Fruit fly (Drosophila melanogaster) whole organism: ENCODE data around the gene ohgt.

ENCODE experiments used
- CG8478 ChIP-seq: fragments of >200 bp; optimal IDR thresholded peaks from 2 replicates; lab custom pipeline; 2018; ENCODE audit warnings: inconsistent platforms
- Dll ChIP-seq: fragments of >200 bp; optimal IDR thresholded peaks from 2 replicates; lab custom pipeline; 2017
- EcR ChIP-seq, 2 experiments: fragments of >200 bp; optimal IDR thresholded peaks; 2 replicates each; lab custom pipeline; 2017; ENCODE audit warnings: missing biosample characterization in 2 of 2, missing genetic modification characterization in 2 of 2, missing genetic modification reagents in 2 of 2
- pan ChIP-seq: fragments of >200 bp; optimal IDR thresholded peaks from 2 replicates; lab custom pipeline; 2017
- psq ChIP-seq: fragments of >200 bp; optimal IDR thresholded peaks from 2 replicates; lab custom pipeline; 2017
- usp ChIP-seq: fragments of >200 bp; optimal IDR thresholded peaks from 2 replicates; lab custom pipeline; 2017; ENCODE audit warnings: missing biosample characterization, missing genetic modification characterization, mixed read lengths

The ohgt gene

DNA sequence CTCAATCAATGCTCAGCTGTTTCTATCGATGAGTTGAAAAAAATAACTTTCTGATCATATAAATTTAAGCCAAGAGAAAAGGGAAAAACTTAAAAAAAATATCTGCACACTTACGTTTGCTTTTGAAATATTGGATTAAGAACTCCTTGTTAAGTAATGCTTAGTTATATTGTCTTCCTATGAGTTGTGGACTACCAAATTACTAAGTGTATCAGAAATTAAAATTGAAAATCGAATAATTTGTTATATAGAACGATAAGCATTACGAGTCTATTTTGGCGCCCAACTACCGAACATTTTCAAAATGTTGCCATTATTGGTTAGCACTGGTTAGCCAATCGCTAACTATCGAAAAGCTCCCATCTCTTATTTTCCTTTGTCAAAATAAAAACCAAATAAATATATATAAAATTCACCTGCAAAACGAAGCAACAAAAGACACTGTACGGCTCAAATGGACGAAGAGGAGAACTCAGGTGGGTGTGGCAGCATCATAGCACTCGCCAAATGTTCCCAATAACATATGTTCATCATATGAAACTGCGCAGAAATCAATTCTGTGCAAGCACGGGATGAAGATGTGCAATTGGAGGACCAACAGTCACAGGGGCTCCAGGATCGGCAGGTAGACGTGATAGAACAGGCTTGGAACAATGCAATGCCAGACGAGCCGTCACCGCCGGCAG is at the start of gene ohgt:
Gene ohgt, plus strand, starts transcription at position 358 of the 686 bp plus-strand sequence.
- TF ChIP-seq pan (lab: Kevin White, UChicago), result no peak
- no peak for TF ChIP-seq psq (lab: Kevin White, UChicago)
- TF ChIP-seq Dll (lab: Kevin White, UChicago), result no peak
- TF ChIP-seq usp (GFP tag; lab: Kevin White, UChicago), result no peak
- TF ChIP-seq EcR (GFP tag; optimal IDR thresholded peaks at IDR 0.05; lab: Kevin White, UChicago), result no peak
- TF ChIP-seq CG8478 (lab: Kevin White, UChicago), result no peak

DNA sequence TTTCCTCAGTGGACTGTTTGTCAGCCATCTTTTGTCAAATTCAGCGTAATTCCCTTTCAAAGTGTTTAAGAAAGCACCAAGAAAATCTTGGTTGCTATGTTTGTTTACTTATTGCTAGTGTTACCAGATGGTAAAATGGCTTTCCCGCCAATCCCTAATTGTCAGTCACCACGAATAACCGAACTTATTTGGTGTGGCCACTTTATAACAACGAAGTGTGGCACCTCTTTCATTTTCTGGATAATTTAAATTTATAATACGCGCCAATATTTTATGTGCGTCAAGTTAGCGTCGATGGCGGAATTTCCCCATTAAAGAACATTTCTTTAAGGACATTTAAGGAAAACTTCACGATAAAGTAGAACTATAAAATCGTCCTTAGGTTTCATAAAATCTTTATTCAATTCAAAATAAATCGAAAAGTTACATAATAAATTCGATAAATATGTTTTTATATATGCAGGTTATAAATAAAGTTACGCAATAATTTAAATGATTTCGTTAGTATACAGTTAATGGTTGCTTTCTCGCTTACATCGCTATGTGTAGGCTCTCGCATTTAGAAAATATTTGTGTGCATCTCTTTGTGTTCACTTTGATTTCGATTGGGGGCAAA is 47.7 kb upstream of the ohgt start, which contains the start of gene CG5359:
Gene CG5359, minus strand, starts transcription at position 103 of the 616 bp plus-strand sequence.
- TF ChIP-seq pan (lab: Kevin White, UChicago), result no peak
- no peak for TF ChIP-seq psq (lab: Kevin White, UChicago)
- no peak for TF ChIP-seq EcR (GFP tag; optimal IDR thresholded peaks at IDR 0.05; lab: Kevin White, UChicago)
- no peak for TF ChIP-seq usp (GFP tag; lab: Kevin White, UChicago)
- no peak for TF ChIP-seq CG8478 (lab: Kevin White, UChicago)
- no peak for TF ChIP-seq Dll (lab: Kevin White, UChicago)

dm6 chr3R:10024032-10024712 is 24.8 kb upstream of the ohgt start:
- TF ChIP-seq usp (GFP tag; lab: Kevin White, UChicago) (no peak), pan (lab: Kevin White, UChicago) (no peak), EcR (GFP tag; optimal IDR thresholded peaks at IDR 0.05; lab: Kevin White, UChicago) (no peak), psq (lab: Kevin White, UChicago) (no peak), CG8478 (lab: Kevin White, UChicago) (no peak), Dll (lab: Kevin White, UChicago) (no peak)

dm6 chr3R:10025050-10025449 is 23.9 kb upstream of the ohgt start, which contains the start of gene CG31407:
CG31407 (minus strand) TSS chr3R:10025150.
- no peak for TF ChIP-seq pan (lab: Kevin White, UChicago)
- no peak for TF ChIP-seq Dll (lab: Kevin White, UChicago)
- no peak for TF ChIP-seq psq (lab: Kevin White, UChicago)
- no peak for TF ChIP-seq usp (GFP tag; lab: Kevin White, UChicago)
- TF ChIP-seq EcR (GFP tag; optimal IDR thresholded peaks at IDR 0.05; lab: Kevin White, UChicago), result no peak
- TF ChIP-seq CG8478 (lab: Kevin White, UChicago), result no peak

- TF ChIP-seq pan (lab: Kevin White, UChicago), result no peak
- no peak for TF ChIP-seq CG8478 (lab: Kevin White, UChicago)
- TF ChIP-seq usp (GFP tag; lab: Kevin White, UChicago), result no peak
- TF ChIP-seq EcR (GFP tag; optimal IDR thresholded peaks at IDR 0.05; lab: Kevin White, UChicago), result no peak
- TF ChIP-seq Dll (lab: Kevin White, UChicago), result no peak
- no peak for TF ChIP-seq psq (lab: Kevin White, UChicago)
These were observed 20.6 kb upstream of the ohgt start for dm6 chr3R:10028378-10028777.

- TF ChIP-seq pan (lab: Kevin White, UChicago) (no peak), usp (GFP tag; lab: Kevin White, UChicago) (no peak), psq (lab: Kevin White, UChicago) (no peak), CG8478 (lab: Kevin White, UChicago) (no peak), EcR (GFP tag; optimal IDR thresholded peaks at IDR 0.05; lab: Kevin White, UChicago) (no peak)
These were observed 17.5 kb upstream of the ohgt start for dm6 chr3R:10031480-10031879.

DNA sequence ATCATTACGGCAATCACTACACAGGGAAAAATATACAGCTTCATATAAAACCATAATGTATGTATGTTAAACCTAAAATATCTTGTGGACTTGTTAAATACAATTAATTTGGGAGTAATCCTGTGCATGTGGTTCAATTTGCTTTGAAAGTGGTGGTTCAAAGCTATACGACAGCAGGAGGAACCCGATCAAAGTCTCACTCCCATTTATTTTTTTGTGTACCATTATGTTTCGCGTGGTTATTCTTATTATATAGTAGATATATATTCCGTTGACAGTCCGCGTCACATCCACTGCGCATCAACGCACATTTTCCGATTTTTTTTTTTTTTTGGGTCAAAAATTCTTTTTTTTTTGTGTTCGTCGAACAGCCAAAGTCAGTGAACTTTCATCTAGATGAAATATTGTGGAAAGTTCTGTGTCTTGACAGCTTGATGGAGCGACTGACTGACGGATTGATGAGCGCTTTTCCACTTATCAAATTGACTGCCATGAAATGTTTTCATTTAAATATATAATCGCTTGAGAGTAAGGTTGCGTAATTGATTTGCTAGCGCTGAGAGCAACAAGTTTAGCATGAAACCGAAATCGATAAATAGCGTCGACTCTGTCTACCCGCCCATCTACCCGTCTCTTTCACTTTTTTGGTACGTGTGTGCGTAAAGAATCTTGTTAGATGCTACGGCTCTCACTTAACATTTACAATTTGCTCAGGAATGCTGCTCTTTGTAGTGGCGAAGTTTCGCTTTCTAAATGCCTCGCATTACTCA is 15.9 kb upstream of the ohgt start:
- TF ChIP-seq CG8478 (lab: Kevin White, UChicago) (no peak), usp (GFP tag; lab: Kevin White, UChicago) (no peak), pan (lab: Kevin White, UChicago) (no peak), Dll (lab: Kevin White, UChicago) (no peak)

DNA sequence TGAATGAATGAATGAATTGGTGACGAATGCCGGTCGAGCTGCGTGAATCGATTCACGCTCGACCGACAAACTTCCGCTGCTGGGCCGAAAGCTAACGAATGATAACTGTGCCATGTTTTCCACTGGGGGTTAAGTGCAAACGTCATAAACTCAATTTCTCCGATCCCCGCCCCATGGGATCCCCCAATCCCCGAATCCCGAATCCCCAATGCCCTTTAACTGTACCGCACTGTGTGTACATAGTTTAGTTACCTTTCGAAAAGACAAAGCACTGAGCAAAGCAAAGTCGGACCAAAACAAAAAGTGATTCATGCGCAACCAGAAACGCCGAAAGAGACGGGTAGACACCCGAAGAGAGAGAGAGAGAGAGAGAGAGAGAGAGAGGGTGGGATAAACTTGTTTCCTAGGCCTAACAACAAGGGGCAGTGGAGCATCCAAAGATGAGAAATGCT is 14.0 kb upstream of the ohgt start:
- TF ChIP-seq EcR (GFP tag; optimal IDR thresholded peaks at IDR 0.05; lab: Kevin White, UChicago), result no peak
- TF ChIP-seq usp (GFP tag; lab: Kevin White, UChicago), result no peak
- no peak for TF ChIP-seq CG8478 (lab: Kevin White, UChicago)
- TF ChIP-seq pan (lab: Kevin White, UChicago), result no peak
- no peak for TF ChIP-seq Dll (lab: Kevin White, UChicago)
- no peak for TF ChIP-seq psq (lab: Kevin White, UChicago)

- TF ChIP-seq Dll (lab: Kevin White, UChicago) (no peak), EcR (GFP tag; optimal IDR thresholded peaks at IDR 0.05; lab: Kevin White, UChicago) (no peak), usp (GFP tag; lab: Kevin White, UChicago) (no peak)
These were observed 13.2 kb upstream of the ohgt start for dm6 chr3R:10035765-10036164.

- TF ChIP-seq usp (GFP tag; lab: Kevin White, UChicago), result no peak
- TF ChIP-seq pan (lab: Kevin White, UChicago), result no peak
- no peak for TF ChIP-seq Dll (lab: Kevin White, UChicago)
- no peak for TF ChIP-seq psq (lab: Kevin White, UChicago)
- TF ChIP-seq CG8478 (lab: Kevin White, UChicago), result no peak
- TF ChIP-seq EcR (GFP tag; optimal IDR thresholded peaks at IDR 0.05; lab: Kevin White, UChicago), result no peak
These were observed 9.8 kb upstream of the ohgt start for dm6 chr3R:10039188-10039587.
